Fruit fly (Drosophila melanogaster) whole organism: Measurements from ENCODE around the gene CG4572.
A peak's percentile ranks its signal among the peaks of the same experiment; 100 is the strongest.

Experiments used
- CG8478 ChIP-seq: fragments of >200 bp; optimal IDR thresholded peaks from 2 replicates; lab custom pipeline; 2018; ENCODE audit warnings: inconsistent platforms
- Dll ChIP-seq: fragments of >200 bp; optimal IDR thresholded peaks from 2 replicates; lab custom pipeline; 2017
- EcR ChIP-seq, 2 experiments: fragments of >200 bp; optimal IDR thresholded peaks; 2 replicates each; lab custom pipeline; 2017; ENCODE audit warnings: missing biosample characterization in 2 of 2, missing genetic modification characterization in 2 of 2, missing genetic modification reagents in 2 of 2
- pan ChIP-seq: fragments of >200 bp; optimal IDR thresholded peaks from 2 replicates; lab custom pipeline; 2017
- psq ChIP-seq: fragments of >200 bp; optimal IDR thresholded peaks from 2 replicates; lab custom pipeline; 2017
- usp ChIP-seq: fragments of >200 bp; optimal IDR thresholded peaks from 2 replicates; lab custom pipeline; 2017; ENCODE audit warnings: missing biosample characterization, missing genetic modification characterization, mixed read lengths

CG4572 gene

DNA sequence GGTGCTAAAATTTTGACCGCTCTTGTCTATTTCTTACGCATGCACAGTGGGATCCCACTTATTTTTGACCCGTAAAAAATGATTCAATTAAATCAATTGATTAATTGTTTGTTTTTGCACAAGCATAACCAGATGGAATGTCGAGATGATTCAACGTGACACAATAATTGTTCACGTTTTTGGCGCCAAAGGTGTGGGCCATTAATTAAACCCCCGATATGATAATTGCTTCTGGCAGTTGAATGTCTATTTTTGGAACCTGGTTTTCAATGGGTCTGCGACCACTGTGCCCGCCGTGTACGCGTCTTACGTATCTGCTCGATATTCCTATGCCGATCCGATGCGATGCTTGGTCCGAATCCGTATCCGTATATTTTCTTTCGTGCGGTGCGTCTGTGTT is 27.9 kb upstream of the CG4572 start:
- no peak for TF ChIP-seq CG8478 (lab: Kevin White, UChicago)
- TF ChIP-seq usp: no peak
- no peak for TF ChIP-seq Dll
- no peak for TF ChIP-seq EcR (GFP tag; optimal IDR thresholded peaks at IDR 0.05; lab: Kevin White, UChicago)
- TF ChIP-seq pan (lab: Kevin White, UChicago): no peak
- TF ChIP-seq psq (lab: Kevin White, UChicago): no peak

DNA sequence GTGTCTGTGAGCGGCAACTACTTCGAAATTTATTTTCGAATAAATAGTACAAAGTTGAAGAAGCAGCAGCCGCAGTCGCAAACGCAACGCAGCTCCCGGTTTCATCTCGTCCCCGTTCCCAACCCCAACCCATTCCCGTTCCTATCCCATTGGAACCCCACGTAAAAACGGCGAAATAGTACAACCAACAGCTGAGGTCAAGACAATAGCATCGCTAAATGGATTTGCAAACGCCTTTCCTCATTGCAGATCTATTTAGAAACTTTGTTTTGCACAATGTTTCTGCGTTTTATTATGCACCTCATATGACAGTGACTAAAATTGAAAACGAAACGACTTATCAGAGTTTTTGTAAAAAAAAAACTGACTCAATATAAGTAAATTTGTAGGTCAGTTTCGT is 27.2 kb upstream of the CG4572 start:
- TF ChIP-seq Dll (no peak), pan (lab: Kevin White, UChicago) (no peak), CG8478 (lab: Kevin White, UChicago) (no peak), EcR (GFP tag; optimal IDR thresholded peaks at IDR 0.05; lab: Kevin White, UChicago) (no peak), psq (lab: Kevin White, UChicago) (no peak), usp (no peak)

DNA sequence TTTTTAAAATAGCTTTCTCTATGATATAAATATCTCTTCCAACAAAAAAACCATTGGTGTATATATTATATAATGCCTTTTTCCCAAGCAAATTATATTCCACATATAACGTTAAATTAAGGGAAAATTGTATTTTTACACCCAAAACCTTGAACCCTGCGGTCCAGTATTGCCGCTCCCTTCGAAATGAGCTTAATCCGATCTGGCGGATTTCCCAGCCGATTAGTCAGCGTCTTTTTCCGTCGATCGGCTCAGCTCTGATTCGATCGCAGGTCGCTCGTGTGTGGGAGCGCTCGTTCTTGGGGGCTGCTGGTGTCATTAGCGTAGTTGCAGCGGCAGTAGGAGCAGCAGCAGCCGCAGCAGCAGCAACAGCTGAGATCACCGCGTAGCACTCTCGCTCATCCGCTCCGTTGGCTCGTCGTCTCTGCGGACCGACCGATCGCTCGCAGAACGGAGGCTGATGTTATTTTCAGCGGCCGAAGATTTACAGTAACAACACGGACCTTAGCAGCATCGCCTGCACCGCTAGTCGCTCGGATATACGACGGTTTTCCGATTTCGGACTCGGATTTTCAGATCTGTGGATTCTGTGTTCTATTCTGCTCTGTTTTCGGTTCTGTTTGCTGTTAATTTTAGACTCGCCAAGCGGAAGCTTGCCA is 26.3 kb upstream of the CG4572 start, which contains the start of gene CG4733:
CG4733 (plus strand) TSS at position 350 of the 659 bp plus-strand sequence.
- TF ChIP-seq Dll (no peak), usp (no peak)

DNA sequence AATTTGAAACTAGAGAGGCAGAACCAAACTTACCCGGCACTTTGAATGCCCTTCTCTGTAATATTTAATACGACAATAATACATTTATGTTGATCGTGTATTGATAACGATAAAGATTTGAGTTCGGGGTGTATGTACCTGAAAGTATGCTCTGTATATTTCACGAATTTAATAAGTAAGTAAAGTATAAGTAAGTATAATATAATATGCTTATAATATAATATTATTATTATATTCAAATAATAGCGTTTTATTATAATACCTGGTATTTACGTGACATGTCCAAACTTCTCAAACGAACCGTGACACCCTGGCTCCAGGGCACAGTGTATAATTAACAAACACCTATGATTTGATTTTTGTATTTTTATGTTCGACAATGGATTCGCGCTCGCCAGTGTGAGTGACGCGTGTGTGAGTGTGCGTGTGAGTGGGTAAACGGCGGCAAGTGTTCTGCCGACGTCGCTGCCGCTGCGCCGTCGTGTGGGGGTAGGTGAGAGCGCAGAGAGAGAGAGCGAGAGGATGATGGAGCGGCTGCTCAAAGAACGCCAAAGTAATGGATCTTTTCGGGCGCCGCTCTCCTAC is 25.5 kb upstream of the CG4572 start:
- peak; percentile 82 for TF ChIP-seq Dll
- TF ChIP-seq EcR (GFP tag; optimal IDR thresholded peaks at IDR 0.05; lab: Kevin White, UChicago): no peak
- TF ChIP-seq CG8478 (lab: Kevin White, UChicago): no peak
- no peak for TF ChIP-seq usp
- no peak for TF ChIP-seq pan (lab: Kevin White, UChicago)
- TF ChIP-seq psq (lab: Kevin White, UChicago): no peak

DNA sequence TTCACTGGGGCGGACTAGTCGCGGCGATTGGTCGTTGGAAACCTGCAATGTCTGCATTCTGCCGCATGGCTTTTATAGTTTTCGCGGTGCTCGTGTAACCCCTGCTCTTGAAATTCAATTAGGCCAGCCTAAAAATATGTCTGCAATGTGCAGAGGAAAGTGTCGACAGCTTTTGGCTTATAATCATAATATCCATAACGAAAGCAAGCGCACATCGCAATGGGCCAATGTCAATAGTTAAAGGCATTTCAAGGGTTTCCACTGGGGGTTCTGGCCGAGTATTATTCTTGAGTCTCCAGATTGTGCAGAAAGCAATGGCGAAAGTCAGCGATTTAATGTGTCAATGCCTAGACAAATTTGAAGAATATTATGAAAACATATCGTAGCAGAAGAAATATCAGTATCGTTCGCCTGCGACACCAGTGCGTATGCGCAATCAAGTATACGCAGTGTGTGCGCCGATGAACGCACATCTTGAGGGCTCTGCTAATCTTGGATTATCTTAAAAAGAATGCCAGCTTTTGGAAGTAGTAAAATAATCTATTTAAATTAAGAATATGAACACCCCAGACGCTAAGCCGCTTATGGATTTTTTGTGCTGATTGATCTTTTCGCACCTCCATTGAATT is 24.1 kb upstream of the CG4572 start, which contains the start of gene ninaE:
ninaE (minus strand) TSS at position 51 of the 629 bp plus-strand sequence.
- TF ChIP-seq psq (lab: Kevin White, UChicago) (no peak), Dll (no peak), pan (lab: Kevin White, UChicago) (no peak), CG8478 (lab: Kevin White, UChicago) (no peak), EcR (GFP tag; optimal IDR thresholded peaks at IDR 0.05; lab: Kevin White, UChicago) (no peak), usp (no peak)

DNA sequence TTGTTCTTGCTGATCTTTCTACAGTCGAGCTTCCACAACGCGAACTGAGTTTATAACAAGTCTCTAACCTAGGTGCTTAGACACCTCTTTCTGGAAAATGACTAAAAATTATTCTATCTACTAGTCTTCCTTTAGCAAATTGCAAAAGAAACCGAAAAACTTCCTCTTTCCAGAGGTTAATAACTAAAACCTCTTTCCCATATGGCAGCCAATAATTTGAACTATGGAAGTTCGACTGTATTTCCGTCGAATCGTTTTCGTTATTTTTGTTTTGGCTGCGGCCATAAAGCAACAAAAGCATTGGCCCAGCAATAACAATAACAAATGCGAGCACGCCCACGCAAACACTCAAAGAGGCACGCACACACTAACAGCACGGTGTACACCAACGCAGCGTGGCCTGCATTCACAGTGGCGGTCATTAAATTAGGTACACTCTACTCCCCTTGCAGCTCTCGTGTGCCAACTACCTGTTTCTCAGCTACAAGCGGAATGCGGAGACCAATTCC is 16.3 kb upstream of the CG4572 start:
- TF ChIP-seq EcR (GFP tag; optimal IDR thresholded peaks at IDR 0.05; lab: Kevin White, UChicago) (no peak), CG8478 (lab: Kevin White, UChicago) (no peak), psq (lab: Kevin White, UChicago) (no peak), Dll (no peak), pan (lab: Kevin White, UChicago) (no peak), usp (no peak)

DNA sequence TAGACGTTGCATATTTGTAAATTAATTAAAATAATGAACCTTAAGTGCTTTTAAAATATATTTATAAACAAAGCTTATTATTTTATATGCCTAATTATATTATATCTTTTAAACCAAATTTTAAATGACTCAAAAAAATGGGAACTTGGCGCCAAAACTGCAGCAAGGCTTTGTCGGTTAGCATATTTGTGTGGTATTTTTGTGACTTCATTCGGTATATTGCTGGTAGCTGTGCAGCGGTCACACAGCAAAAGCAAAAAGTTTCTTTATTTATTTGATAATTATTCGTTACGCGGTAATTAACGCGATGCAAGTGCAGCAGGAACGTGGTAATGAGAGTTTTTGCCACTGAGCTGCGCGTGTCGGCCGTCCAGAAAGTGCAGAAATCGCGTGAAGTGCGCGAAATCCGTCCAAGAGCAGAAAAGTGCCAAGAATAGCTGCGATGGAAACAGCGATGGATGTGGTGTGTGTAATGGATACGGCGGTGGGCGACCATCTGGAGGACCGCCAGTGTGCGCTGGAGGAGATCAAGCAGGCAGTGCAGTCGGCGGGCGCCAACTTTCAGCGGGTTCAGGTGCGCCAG is 15.4 kb upstream of the CG4572 start, which contains the start of gene Ask1:
Ask1 (plus strand) TSS at position 250 of the 583 bp plus-strand sequence.
- no peak for TF ChIP-seq CG8478 (lab: Kevin White, UChicago)
- no peak for TF ChIP-seq pan (lab: Kevin White, UChicago)
- TF ChIP-seq psq (lab: Kevin White, UChicago): no peak
- no peak for TF ChIP-seq Dll
- TF ChIP-seq usp: no peak

DNA sequence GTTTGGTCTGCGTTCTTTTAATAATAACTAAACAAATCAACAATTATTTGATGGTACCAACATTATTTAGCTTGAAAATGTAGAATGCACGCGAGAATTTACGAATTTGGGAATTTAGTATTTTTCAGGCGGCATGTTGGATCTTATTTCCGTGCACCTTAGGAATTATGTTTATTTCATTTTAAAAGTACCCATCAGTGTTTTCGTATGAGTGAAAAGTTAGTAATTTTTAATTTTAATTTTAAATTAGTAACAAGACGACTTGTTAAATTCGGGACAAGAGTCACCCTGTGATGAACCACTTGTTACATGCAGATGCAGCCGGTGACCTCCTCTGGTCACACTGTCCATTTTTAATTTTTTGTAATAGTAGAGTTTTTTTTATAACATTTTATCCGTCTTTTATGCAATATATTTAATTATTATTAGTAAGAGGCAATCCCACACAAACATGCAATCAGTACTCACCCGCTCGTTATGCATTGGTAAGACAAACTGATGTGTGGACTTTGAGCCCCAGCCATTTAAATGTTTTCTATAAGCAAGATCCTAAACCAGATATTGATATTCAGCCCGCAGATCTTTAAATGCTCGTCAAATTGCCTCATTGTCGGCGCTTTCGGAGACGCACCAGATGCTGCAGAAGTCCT is 13.4 kb upstream of the CG4572 start, which contains the start of the genes CG17186 and Arc42:
CG17186 (minus strand) TSS at position 88 of the 650 bp plus-strand sequence.
Arc42 (plus strand) TSS at position 311 of the 650 bp plus-strand sequence.
- TF ChIP-seq CG8478 (lab: Kevin White, UChicago): no peak
- TF ChIP-seq pan (lab: Kevin White, UChicago): no peak
- no peak for TF ChIP-seq psq (lab: Kevin White, UChicago)
- TF ChIP-seq EcR (GFP tag; optimal IDR thresholded peaks at IDR 0.05; lab: Kevin White, UChicago): no peak
- TF ChIP-seq usp: no peak
- TF ChIP-seq Dll: no peak

DNA sequence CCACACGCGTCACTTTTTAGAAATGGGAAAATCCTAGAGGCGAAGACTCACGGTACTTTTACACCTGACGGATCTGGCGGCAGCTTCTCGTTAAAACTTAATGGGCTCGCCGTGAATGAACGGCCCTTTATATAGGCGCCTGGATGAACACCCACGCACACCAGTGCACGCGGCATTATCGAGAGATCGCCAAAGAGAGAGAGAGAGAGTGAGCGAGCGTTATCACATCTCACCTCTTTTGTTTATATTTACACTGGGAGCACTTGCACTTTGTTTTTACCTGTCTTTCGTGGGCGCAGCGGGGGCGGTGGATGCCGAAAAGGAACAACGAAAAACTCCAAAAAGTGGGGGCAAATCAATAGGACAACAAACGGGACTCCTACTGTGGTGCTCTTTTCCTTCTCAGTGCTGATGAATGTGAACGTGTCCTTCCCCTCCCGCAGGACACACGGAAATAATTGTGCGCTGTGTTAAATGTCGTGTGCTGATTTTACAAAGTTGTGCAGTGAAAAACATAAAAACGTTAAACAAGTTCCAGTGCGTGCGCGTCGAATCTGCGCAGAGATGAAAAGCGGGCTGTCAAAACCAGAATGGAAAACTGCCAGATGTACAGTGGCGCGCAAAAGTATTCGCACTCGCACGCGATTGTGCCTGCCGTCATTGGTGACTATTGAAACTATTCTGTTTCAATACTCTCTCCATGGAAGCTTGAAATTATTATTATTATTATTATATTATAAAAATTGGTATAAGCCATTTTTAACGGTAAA is 11.1 kb upstream of the CG4572 start, which contains the start of gene Mrp5:
Mrp5 (minus strand) TSS at position 561 of the 770 bp plus-strand sequence.
- TF ChIP-seq usp (no peak), Dll (peak; percentile 75), pan (lab: Kevin White, UChicago) (no peak), EcR (GFP tag; optimal IDR thresholded peaks at IDR 0.05; lab: Kevin White, UChicago) (no peak), psq (lab: Kevin White, UChicago) (no peak)

DNA sequence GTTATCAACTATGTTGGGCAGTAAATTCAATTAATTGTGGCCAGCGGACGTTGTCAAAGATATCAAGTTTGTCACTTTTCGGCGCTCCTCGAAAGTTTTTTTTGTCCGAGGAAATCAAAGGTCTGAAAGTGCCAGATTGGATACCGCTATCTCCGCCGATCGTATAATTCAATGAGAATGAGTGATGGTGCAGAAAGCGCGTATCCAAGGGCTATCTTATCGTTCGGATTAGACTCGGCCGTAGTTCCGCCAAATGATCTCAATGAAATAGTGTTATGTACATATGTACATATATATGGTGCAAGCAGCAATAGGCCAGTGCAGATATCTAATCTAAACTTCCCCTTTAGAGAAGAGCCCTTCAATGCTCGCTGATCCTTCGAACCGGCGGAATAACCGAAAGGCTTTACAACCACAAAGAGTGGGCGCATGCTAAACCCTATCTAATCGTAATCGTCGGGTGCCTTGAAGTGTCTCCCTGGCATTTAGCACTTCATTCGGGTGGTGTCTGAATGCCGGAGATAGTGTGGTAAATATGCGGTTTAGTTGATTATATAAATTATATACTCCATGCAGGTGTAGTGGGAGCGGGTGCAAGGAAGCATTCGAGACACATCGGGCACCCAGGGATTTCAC is 9.0 kb upstream of the CG4572 start:
- no peak for TF ChIP-seq pan (lab: Kevin White, UChicago)
- TF ChIP-seq psq (lab: Kevin White, UChicago): no peak
- no peak for TF ChIP-seq Dll
- TF ChIP-seq CG8478 (lab: Kevin White, UChicago): no peak
- TF ChIP-seq usp: no peak
- TF ChIP-seq EcR (GFP tag; optimal IDR thresholded peaks at IDR 0.05; lab: Kevin White, UChicago): no peak
